Fruit fly (Drosophila melanogaster) whole organism, embryonic: ENCODE measurements around the gene Atf3.

Experiments
- ATbp ChIP-seq: fragments of 200-800 bp; sonication (Bioruptor generic); optimal IDR thresholded peaks from 2 replicates; lab custom pipeline; 2017; ENCODE audit warnings: missing biosample characterization, mild to moderate bottlenecking, missing genetic modification characterization, missing genetic modification reagents
- Atf6 ChIP-seq: fragments of 200-800 bp; sonication (Bioruptor generic); IDR thresholded peaks from 2 replicates; pipeline ENCODE4 v1.3.6; 2022; ENCODE audit warnings: missing biosample characterization, missing genetic modification characterization
- B-H2 ChIP-seq: fragments of 200-800 bp; sonication (Bioruptor generic); optimal IDR thresholded peaks from 2 replicates; lab custom pipeline; 2018; ENCODE audit warnings: missing biosample characterization, mild to moderate bottlenecking, missing genetic modification characterization
- Bteb2 ChIP-seq: fragments of 200-800 bp; sonication (Bioruptor generic); optimal IDR thresholded peaks from 2 replicates; lab custom pipeline; 2016; ENCODE audit warnings: missing biosample characterization, missing genetic modification characterization
- CG10147 ChIP-seq: fragments of 200-800 bp; sonication (Bioruptor generic); optimal IDR thresholded peaks from 2 replicates; lab custom pipeline; 2019; ENCODE audit warnings: missing biosample characterization, mild to moderate bottlenecking, missing genetic modification characterization, moderate library complexity
- CG10267 ChIP-seq: fragments of 200-800 bp; sonication (Bioruptor generic); optimal IDR thresholded peaks from 2 replicates; lab custom pipeline; 2018; ENCODE audit warnings: missing biosample characterization, mild to moderate bottlenecking, missing genetic modification characterization, moderate library complexity
- CG10366 ChIP-seq: fragments of 200-800 bp; sonication (Bioruptor generic); IDR thresholded peaks from 2 replicates; pipeline ENCODE4 v1.3.6; 2022; ENCODE audit warnings: missing biosample characterization, missing genetic modification characterization
- CG11695 ChIP-seq: fragments of 200-800 bp; sonication (Bioruptor generic); IDR thresholded peaks from 3 replicates; pipeline ENCODE4 v1.3.6; 2022; ENCODE audit warnings: missing biosample characterization, missing genetic modification characterization
- CG12744 ChIP-seq: fragments of 200-800 bp; sonication (Bioruptor generic); optimal IDR thresholded peaks from 2 replicates; lab custom pipeline; 2016; ENCODE audit warnings: missing biosample characterization, missing genetic modification characterization
- CG17328 ChIP-seq: fragments of 200-800 bp; sonication (Bioruptor generic); IDR thresholded peaks from 2 replicates; pipeline ENCODE4 v1.3.6; 2022; ENCODE audit warnings: missing biosample characterization, missing genetic modification characterization
- CG17361 ChIP-seq: fragments of 200-800 bp; sonication (Bioruptor generic); IDR thresholded peaks from 3 replicates; pipeline ENCODE4 v1.3.6; 2022; ENCODE audit warnings: missing biosample characterization, missing genetic modification characterization
- CG18619 ChIP-seq: fragments of 200-800 bp; sonication (Bioruptor generic); optimal IDR thresholded peaks from 3 replicates; lab custom pipeline; 2017; ENCODE audit warnings: missing biosample characterization, mild to moderate bottlenecking, missing genetic modification characterization
- CG4820 ChIP-seq: fragments of 200-800 bp; sonication (Bioruptor generic); optimal IDR thresholded peaks from 3 replicates; lab custom pipeline; 2016; ENCODE audit warnings: missing biosample characterization, missing genetic modification characterization
- CG4854 ChIP-seq: fragments of 200-800 bp; sonication (Bioruptor generic); optimal IDR thresholded peaks from 2 replicates; lab custom pipeline; 2016; ENCODE audit warnings: missing biosample characterization, missing genetic modification characterization, inconsistent platforms
- CG6854 ChIP-seq: fragments of 200-800 bp; sonication (Bioruptor generic); optimal IDR thresholded peaks from 3 replicates; lab custom pipeline; 2017; ENCODE audit warnings: missing biosample characterization, mild to moderate bottlenecking, missing genetic modification characterization
- CG7271 ChIP-seq: fragments of 200-800 bp; sonication (Bioruptor generic); optimal IDR thresholded peaks from 2 replicates; lab custom pipeline; 2018; ENCODE audit warnings: missing biosample characterization, mild to moderate bottlenecking, missing genetic modification characterization, moderate library complexity
- CG8290 ChIP-seq, 3 experiments: fragments of 200-800 bp; sonication (Bioruptor generic); optimal IDR thresholded peaks; 2 replicates each; lab custom pipeline; 2016 to 2019; ENCODE audit warnings: missing biosample characterization in 3 of 3, missing genetic modification characterization in 3 of 3, mild to moderate bottlenecking in 2 of 3, moderate library complexity in 1 of 3
- CG9437 ChIP-seq: fragments of 200-800 bp; sonication (Bioruptor generic); optimal IDR thresholded peaks from 2 replicates; lab custom pipeline; 2018; ENCODE audit warnings: missing biosample characterization, mild to moderate bottlenecking, missing genetic modification characterization
- D19B ChIP-seq: fragments of 200-800 bp; sonication (Bioruptor generic); optimal IDR thresholded peaks from 2 replicates; lab custom pipeline; 2017; ENCODE audit warnings: missing biosample characterization, mild to moderate bottlenecking, missing genetic modification characterization
- Dbx ChIP-seq: fragments of 200-800 bp; sonication (Bioruptor generic); IDR thresholded peaks from 3 replicates; pipeline ENCODE4 v1.3.6; 2022; ENCODE audit warnings: missing biosample characterization, missing genetic modification characterization
- Deaf1 ChIP-seq: fragments of 200-800 bp; optimal IDR thresholded peaks from 3 replicates; lab custom pipeline; 2019; ENCODE audit warnings: missing biosample characterization, mild to moderate bottlenecking, missing genetic modification characterization, moderate library complexity
- Dip3 ChIP-seq: fragments of 200-800 bp; sonication (Bioruptor generic); optimal IDR thresholded peaks from 3 replicates; lab custom pipeline; 2016; ENCODE audit warnings: missing biosample characterization, missing genetic modification characterization
- ERR ChIP-seq: fragments of 200-800 bp; sonication (Bioruptor generic); optimal IDR thresholded peaks from 2 replicates; lab custom pipeline; 2016; ENCODE audit warnings: missing biosample characterization, missing genetic modification characterization
- Ets65A ChIP-seq: fragments of 200-800 bp; sonication (Bioruptor generic); peaks from one replicate; lab custom pipeline; 2016; ENCODE audit warnings: missing biosample characterization, missing genetic modification characterization
- Gug ChIP-seq: fragments of 200-800 bp; sonication (Bioruptor generic); IDR thresholded peaks from 4 replicates; pipeline ENCODE4 v1.3.6; 2022; ENCODE audit warnings: missing biosample characterization, missing genetic modification characterization
- HLH4C ChIP-seq: fragments of 200-800 bp; sonication (Bioruptor generic); IDR thresholded peaks from 3 replicates; pipeline ENCODE4 v1.3.6; 2022; ENCODE audit warnings: missing biosample characterization, missing genetic modification characterization; ENCODE audit not compliant: partially characterized antibody
- HLH54F ChIP-seq: fragments of 200-800 bp; sonication (Bioruptor generic); optimal IDR thresholded peaks from 3 replicates; lab custom pipeline; 2016; ENCODE audit warnings: missing biosample characterization, missing genetic modification characterization
- Hmx ChIP-seq: fragments of 200-800 bp; sonication (Bioruptor generic); optimal IDR thresholded peaks from 2 replicates; lab custom pipeline; 2016; ENCODE audit warnings: missing biosample characterization, missing genetic modification characterization
- Hr51 ChIP-seq, 2 experiments: fragments of 200-800 bp; sonication (Bioruptor generic); optimal IDR thresholded peaks; 2 replicates in 1 of 2; 3 replicates in 1 of 2; lab custom pipeline; 2016 to 2018; ENCODE audit warnings: missing biosample characterization in 2 of 2, missing genetic modification characterization in 2 of 2, mild to moderate bottlenecking in 1 of 2, moderate library complexity in 1 of 2
- NC2α ChIP-seq: fragments of 200-800 bp; sonication (Bioruptor generic); optimal IDR thresholded peaks from 2 replicates; lab custom pipeline; 2016; ENCODE audit warnings: missing biosample characterization, missing genetic modification characterization
- Pdp1 ChIP-seq, 2 experiments: fragments of 200-800 bp; sonication (Bioruptor generic); optimal IDR thresholded peaks; 3 replicates each; lab custom pipeline; 2016; ENCODE audit warnings: missing biosample characterization in 2 of 2, missing genetic modification characterization in 2 of 2, mild to moderate bottlenecking in 1 of 2, moderate library complexity in 1 of 2
- ab ChIP-seq: fragments of 200-800 bp; sonication (Bioruptor generic); optimal IDR thresholded peaks from 2 replicates; lab custom pipeline; 2016; ENCODE audit warnings: missing biosample characterization, missing genetic modification characterization
- cato ChIP-seq: fragments of 200-800 bp; sonication (Bioruptor generic); optimal IDR thresholded peaks from 2 replicates; lab custom pipeline; 2016; ENCODE audit warnings: missing biosample characterization, missing genetic modification characterization, borderline replicate concordance
- crol ChIP-seq: fragments of 200-800 bp; sonication (Bioruptor generic); IDR thresholded peaks from 2 replicates; pipeline ENCODE4 v1.3.6; 2022; ENCODE audit warnings: missing biosample characterization, missing genetic modification characterization
- da ChIP-seq: fragments of 200-800 bp; sonication (Bioruptor generic); optimal IDR thresholded peaks from 2 replicates; lab custom pipeline; 2016; ENCODE audit warnings: missing biosample characterization, missing genetic modification characterization
- danr ChIP-seq: fragments of 200-800 bp; sonication (Bioruptor generic); IDR thresholded peaks from 2 replicates; pipeline ENCODE4 v1.3.6; 2022; ENCODE audit warnings: missing biosample characterization, missing genetic modification characterization
- dmrt99B ChIP-seq: fragments of 200-800 bp; sonication (Bioruptor generic); optimal IDR thresholded peaks from 2 replicates; lab custom pipeline; 2018; ENCODE audit warnings: missing biosample characterization, mild to moderate bottlenecking, missing genetic modification characterization, moderate library complexity
- gfzf ChIP-seq: fragments of 200-800 bp; sonication (Bioruptor generic); optimal IDR thresholded peaks from 2 replicates; lab custom pipeline; 2016; ENCODE audit warnings: missing biosample characterization, mild to moderate bottlenecking, missing genetic modification characterization, moderate library complexity
- gt ChIP-seq: fragments of 200-800 bp; sonication (Bioruptor generic); IDR thresholded peaks from 2 replicates; pipeline ENCODE4 v1.3.6; 2022; ENCODE audit warnings: missing biosample characterization, missing genetic modification characterization
- luna ChIP-seq: fragments of 200-800 bp; sonication (Bioruptor generic); optimal IDR thresholded peaks from 2 replicates; lab custom pipeline; 2016; ENCODE audit warnings: missing biosample characterization, missing genetic modification characterization
- maf-S ChIP-seq: fragments of 200-800 bp; sonication (Bioruptor generic); optimal IDR thresholded peaks from 2 replicates; lab custom pipeline; 2016; ENCODE audit warnings: missing biosample characterization, missing genetic modification characterization
- pita ChIP-seq: fragments of 200-800 bp; sonication (Bioruptor generic); optimal IDR thresholded peaks from 2 replicates; lab custom pipeline; 2017; ENCODE audit warnings: missing biosample characterization, mild to moderate bottlenecking, missing genetic modification characterization
- psq ChIP-seq: fragments of 200-800 bp; sonication (Bioruptor generic); optimal IDR thresholded peaks from 2 replicates; lab custom pipeline; 2017; ENCODE audit warnings: missing biosample characterization, missing genetic modification characterization
- scrt ChIP-seq: fragments of 200-800 bp; sonication (Bioruptor generic); optimal IDR thresholded peaks from 2 replicates; lab custom pipeline; 2018; ENCODE audit warnings: missing biosample characterization, mild to moderate bottlenecking, missing genetic modification characterization, moderate library complexity
- sd ChIP-seq: fragments of 200-800 bp; sonication (Bioruptor generic); optimal IDR thresholded peaks from 3 replicates; lab custom pipeline; 2018; ENCODE audit warnings: missing biosample characterization, mild to moderate bottlenecking, missing genetic modification characterization, moderate library complexity
- slou ChIP-seq: fragments of 200-800 bp; sonication (Bioruptor generic); optimal IDR thresholded peaks from 3 replicates; lab custom pipeline; 2016; ENCODE audit warnings: missing biosample characterization, missing genetic modification characterization
- so ChIP-seq: fragments of 200-800 bp; sonication (Bioruptor generic); IDR thresholded peaks from 3 replicates; pipeline ENCODE4 v1.3.6; 2022; ENCODE audit warnings: missing biosample characterization, missing genetic modification characterization
- sob ChIP-seq: fragments of 200-800 bp; sonication (Bioruptor generic); IDR thresholded peaks from 2 replicates; pipeline ENCODE4 v1.3.6; 2022; ENCODE audit warnings: missing biosample characterization, missing genetic modification characterization
- sqz ChIP-seq: fragments of 200-800 bp; sonication (Bioruptor generic); optimal IDR thresholded peaks from 3 replicates; lab custom pipeline; 2018; ENCODE audit warnings: missing biosample characterization, mild to moderate bottlenecking, missing genetic modification characterization
- ssp ChIP-seq: fragments of 200-800 bp; sonication (Bioruptor generic); IDR thresholded peaks from 2 replicates; pipeline ENCODE4 v1.3.6; 2022; ENCODE audit warnings: missing biosample characterization, missing genetic modification characterization
- tgo ChIP-seq: fragments of 200-800 bp; sonication (Bioruptor generic); IDR thresholded peaks from 3 replicates; pipeline ENCODE4 v1.3.6; 2022; ENCODE audit warnings: missing biosample characterization, missing genetic modification characterization
- tx ChIP-seq: fragments of 200-800 bp; sonication (Bioruptor generic); optimal IDR thresholded peaks from 2 replicates; lab custom pipeline; 2016; ENCODE audit warnings: missing biosample characterization, missing genetic modification characterization

Gene Atf3

DNA sequence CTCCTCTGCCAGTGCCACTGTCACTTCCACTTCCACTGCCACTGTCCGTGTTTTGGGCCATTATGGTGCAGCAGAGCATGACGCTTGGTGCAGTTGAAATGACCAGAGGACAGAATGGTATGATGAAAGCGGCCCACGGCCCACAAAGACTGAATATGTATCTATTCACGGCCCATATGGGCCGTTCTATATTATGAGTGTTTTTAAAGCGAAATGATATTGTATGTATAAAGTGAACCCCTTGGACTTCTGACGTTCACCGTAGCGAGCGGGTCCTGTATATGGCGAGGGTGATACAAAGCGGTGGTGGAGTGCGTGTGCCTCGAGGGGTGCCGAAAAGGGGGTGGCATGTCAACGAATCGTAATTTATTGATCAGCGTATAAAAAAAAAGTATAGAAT lies 5.4 kb downstream of the Atf3 start (continued):
- TF ChIP-seq ERR (GFP tag; lab: Kevin White, UChicago) (no peak), NC2α (GFP tag; lab: Kevin White, UChicago) (no peak), tx (GFP tag; lab: Kevin White, UChicago) (no peak), pita (GFP tag; lab: Kevin White, UChicago) (no peak), Atf6 (GFP tag; lab: Robert Waterston, UW) (no peak), luna (GFP tag; lab: Kevin White, UChicago) (no peak), Ets65A (GFP tag; lab: Kevin White, UChicago) (peak; percentile 39), D19B (GFP tag; lab: Kevin White, UChicago) (no peak), HLH4C (GFP tag; lab: Robert Waterston, UW) (no peak), CG17361 (GFP tag; lab: Robert Waterston, UW) (no peak), Hr51 (GFP tag; optimal IDR thresholded peaks at IDR 0.05; lab: Kevin White, UChicago) (no peak), CG7271 (tag; lab: Kevin White, UChicago) (no peak), da (no peak), CG11695 (0 out of 3 replicates have a peak, but pooled peaks have one; percentile 35), Hmx (no peak), B-H2 (GFP tag; lab: Kevin White, UChicago) (no peak), Dip3 (GFP tag; lab: Kevin White, UChicago) (no peak), CG18619 (GFP tag; lab: Kevin White, UChicago) (no peak), Pdp1 (GFP tag; optimal IDR thresholded peaks at IDR 0.05; lab: Kevin White, UChicago) (no peak), CG4854 (GFP tag; lab: Kevin White, UChicago) (no peak), CG10267 (tag; lab: Kevin White, UChicago) (no peak), slou (GFP tag; lab: Kevin White, UChicago) (no peak), ATbp (peak; percentile 14), Bteb2 (GFP tag; lab: Kevin White, UChicago) (no peak), CG12744 (GFP tag; lab: Kevin White, UChicago) (no peak), ab (GFP tag; lab: Kevin White, UChicago) (no peak), scrt (no peak), CG4820 (no peak), CG17328 (GFP tag; lab: Robert Waterston, UW) (0 out of 2 replicates have a peak, but pooled peaks have one; percentile 19), CG10366 (GFP tag; lab: Robert Waterston, UW) (peak; percentile 23; the same call in 1 of the 2 replicates), CG6854 (no peak), Gug (GFP tag; lab: Robert Waterston, UW) (peak; percentile 14; the same call in 1 of the 4 replicates), dmrt99B (tag; lab: Kevin White, UChicago) (peak; percentile 34), so (GFP tag; lab: Robert Waterston, UW) (0 out of 3 replicates have a peak, but pooled peaks have one; percentile 50), Dbx (GFP tag; lab: Robert Waterston, UW) (no peak), tgo (GFP tag; lab: Robert Waterston, UW) (no peak), psq (GFP tag; lab: Kevin White, UChicago) (no peak), danr (GFP tag; lab: Robert Waterston, UW) (0 out of 2 replicates have a peak, but pooled peaks have one; percentile 5), gfzf (GFP tag; lab: Kevin White, UChicago) (no peak), CG8290 (GFP tag; optimal IDR thresholded peaks at IDR 0.05; lab: Kevin White, UChicago) (no peak), CG8290 (tag; optimal IDR thresholded peaks at IDR 0.05; lab: Kevin White, UChicago) (peak in 1 of 2 experiments; percentile 40)
- TF ChIP-seq, all 482 proteins: peak for 50

DNA sequence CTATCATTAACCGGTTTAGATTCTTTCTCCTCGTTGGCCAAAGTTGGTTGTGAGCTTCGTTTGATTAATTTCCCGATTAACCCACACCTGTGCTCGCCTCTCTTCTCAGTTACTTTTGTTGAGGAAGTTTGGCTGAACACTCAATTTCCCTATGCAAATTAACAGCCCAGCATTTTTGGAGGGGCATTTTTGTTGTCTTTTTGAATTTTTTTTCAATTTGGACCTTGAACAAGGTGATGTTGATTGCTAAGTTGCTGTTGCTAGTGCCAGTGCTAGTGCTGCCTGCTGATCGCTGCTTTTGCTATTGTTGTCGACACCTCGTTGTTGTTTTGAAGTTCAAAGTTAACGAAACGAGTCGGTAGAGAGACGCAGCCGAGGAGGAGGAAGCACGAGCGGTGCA lies 7.5 kb downstream of the Atf3 start:
- TF ChIP-seq CG10147 (GFP tag; lab: Kevin White, UChicago) (no peak), sob (GFP tag; lab: Robert Waterston, UW) (0 out of 2 replicates have a peak, but pooled peaks have one; percentile 7), crol (GFP tag; lab: Robert Waterston, UW) (peak; percentile 23; the same call in 1 of the 2 replicates), HLH54F (GFP tag; lab: Kevin White, UChicago) (no peak), CG9437 (GFP tag; lab: Kevin White, UChicago) (no peak), sd (tag; lab: Kevin White, UChicago) (peak; percentile 37), gt (GFP tag; lab: Robert Waterston, UW) (no peak), cato (GFP tag; lab: Kevin White, UChicago) (no peak), sqz (peak; percentile 27), maf-S (GFP tag; lab: Kevin White, UChicago) (no peak), Deaf1 (tag; lab: Kevin White, UChicago) (peak; percentile 20), ssp (GFP tag; lab: Robert Waterston, UW) (no peak), CG8290 (GFP tag; optimal IDR thresholded peaks at IDR 0.05; lab: Kevin White, UChicago) (no peak), CG8290 (tag; optimal IDR thresholded peaks at IDR 0.05; lab: Kevin White, UChicago) (no peak)
